Worm (Caenorhabditis elegans) whole organism, midembryonic: ENCODE results near the gene F36H9.1.

Experiments
- T22C8.4 ChIP-seq: fragments of 200-800 bp; sonication (Bioruptor generic); IDR thresholded peaks from 2 replicates; pipeline ENCODE4 v1.3.6; 2022; ENCODE audit warnings: missing genetic modification characterization, missing compliant biosample characterization
- cog-1 ChIP-seq: sonication (generic microtip); optimal IDR thresholded peaks from 2 replicates; lab custom pipeline; 2016; ENCODE audit warnings: missing genetic modification characterization, missing compliant biosample characterization
- flt-1 ChIP-seq: fragments of 200-800 bp; sonication (Bioruptor generic); IDR thresholded peaks from 2 replicates; pipeline ENCODE4 v1.3.6; 2022; ENCODE audit warnings: missing genetic modification characterization, missing compliant biosample characterization
- klf-2 ChIP-seq: fragments of 200-800 bp; sonication (Bioruptor generic); conservative IDR thresholded peaks from 2 replicates; pipeline ENCODE4 v1.3.6; 2022; ENCODE audit warnings: missing genetic modification reagents, missing genetic modification characterization, missing compliant biosample characterization
- med-1 ChIP-seq: sonication (generic microtip); optimal IDR thresholded peaks from 2 replicates; lab custom pipeline; 2017; ENCODE audit warnings: missing genetic modification characterization, mild to moderate bottlenecking, missing compliant biosample characterization, antibody characterized with exemption, missing genetic modification reagents; ENCODE audit not compliant: insufficient read depth
- ref-1 ChIP-seq: fragments of 200-800 bp; sonication (Bioruptor generic); conservative IDR thresholded peaks from 2 replicates; pipeline ENCODE4 v1.3.6; 2022; ENCODE audit warnings: missing genetic modification reagents, missing genetic modification characterization, missing compliant biosample characterization
- tab-1 ChIP-seq: fragments of 200-800 bp; sonication (Bioruptor generic); IDR thresholded peaks from 2 replicates; pipeline ENCODE4 v1.3.6; 2022; ENCODE audit warnings: missing genetic modification characterization, missing compliant biosample characterization
- ztf-23 ChIP-seq: fragments of 200-800 bp; sonication (Bioruptor generic); IDR thresholded peaks from 2 replicates; pipeline ENCODE4 v1.3.6; 2022; ENCODE audit warnings: missing genetic modification reagents, missing genetic modification characterization, missing compliant biosample characterization
- ztf-29 ChIP-seq: fragments of 200-800 bp; sonication (Bioruptor generic); IDR thresholded peaks from 2 replicates; pipeline ENCODE4 v1.3.6; 2022; ENCODE audit warnings: missing genetic modification reagents, missing genetic modification characterization, missing compliant biosample characterization

The F36H9.1 gene

ce11 chrV:1771727-1772126 is 22.6 kb upstream of the F36H9.1 start, which contains the start of gene dhs-13:
Gene dhs-13, minus strand, starts transcription at chrV:1771734.
- TF ChIP-seq cog-1 (tag; lab: Kevin White, UChicago): no peak
- no peak for TF ChIP-seq ztf-23 (GFP tag; lab: Robert Waterston, UW)
- no peak for TF ChIP-seq klf-2 (GFP tag; lab: Robert Waterston, UW)
- TF ChIP-seq T22C8.4 (GFP tag; lab: Robert Waterston, UW): no peak
- no peak for TF ChIP-seq ref-1 (GFP tag; lab: Robert Waterston, UW)
- no peak for TF ChIP-seq ztf-29 (GFP tag; lab: Robert Waterston, UW)

ce11 chrV:1773120-1773519 is 21.2 kb upstream of the F36H9.1 start:
- TF ChIP-seq ztf-29 (GFP tag; lab: Robert Waterston, UW) (no peak), ref-1 (GFP tag; lab: Robert Waterston, UW) (no peak), flt-1 (GFP tag; lab: Robert Waterston, UW) (no peak), klf-2 (GFP tag; lab: Robert Waterston, UW) (no peak), cog-1 (tag; lab: Kevin White, UChicago) (no peak), ztf-23 (GFP tag; lab: Robert Waterston, UW) (no peak), T22C8.4 (GFP tag; lab: Robert Waterston, UW) (no peak), tab-1 (no peak), med-1 (no peak)

ce11 chrV:1774874-1775589 is 19.3 kb upstream of the F36H9.1 start, which contains the start of gene F36H9.7:
Gene F36H9.7, minus strand, starts transcription at chrV:1774924.
- TF ChIP-seq med-1 (no peak), cog-1 (tag; lab: Kevin White, UChicago) (no peak), ztf-23 (GFP tag; lab: Robert Waterston, UW) (no peak), ref-1 (GFP tag; lab: Robert Waterston, UW) (no peak), flt-1 (GFP tag; lab: Robert Waterston, UW) (no peak), klf-2 (GFP tag; lab: Robert Waterston, UW) (no peak), ztf-29 (GFP tag; lab: Robert Waterston, UW) (no peak), tab-1 (no peak), T22C8.4 (GFP tag; lab: Robert Waterston, UW) (no peak)

- TF ChIP-seq tab-1 (no peak), flt-1 (GFP tag; lab: Robert Waterston, UW) (no peak)
Measured at ce11 chrV:1779136-1779535, 15.2 kb upstream of the F36H9.1 start, which contains the start of gene F36H9.4. Gene F36H9.4, minus strand, starts transcription at chrV:1779236.

ce11 chrV:1779994-1780393 is 14.3 kb upstream of the F36H9.1 start:
- no peak for TF ChIP-seq tab-1
- no peak for TF ChIP-seq klf-2 (GFP tag; lab: Robert Waterston, UW)
- TF ChIP-seq T22C8.4 (GFP tag; lab: Robert Waterston, UW): no peak
- TF ChIP-seq ztf-23 (GFP tag; lab: Robert Waterston, UW): no peak
- TF ChIP-seq flt-1 (GFP tag; lab: Robert Waterston, UW): no peak

- no peak for TF ChIP-seq T22C8.4 (GFP tag; lab: Robert Waterston, UW)
- TF ChIP-seq ref-1 (GFP tag; lab: Robert Waterston, UW): no peak
- no peak for TF ChIP-seq med-1
- TF ChIP-seq ztf-23 (GFP tag; lab: Robert Waterston, UW): no peak
- no peak for TF ChIP-seq ztf-29 (GFP tag; lab: Robert Waterston, UW)
- no peak for TF ChIP-seq cog-1 (tag; lab: Kevin White, UChicago)
- no peak for TF ChIP-seq flt-1 (GFP tag; lab: Robert Waterston, UW)
- no peak for TF ChIP-seq tab-1
- TF ChIP-seq klf-2 (GFP tag; lab: Robert Waterston, UW): no peak
Measured at ce11 chrV:1781922-1782321, 12.4 kb upstream of the F36H9.1 start, which contains the start of gene F36H9.5. Gene F36H9.5, minus strand, starts transcription at chrV:1782022.

ce11 chrV:1788157-1788556 is 6.2 kb upstream of the F36H9.1 start, which contains the start of gene F36H9.2:
Gene F36H9.2, plus strand, starts transcription at chrV:1788457.
- TF ChIP-seq flt-1 (GFP tag; lab: Robert Waterston, UW): no peak
- no peak for TF ChIP-seq ztf-29 (GFP tag; lab: Robert Waterston, UW)
- TF ChIP-seq ref-1 (GFP tag; lab: Robert Waterston, UW): no peak
- TF ChIP-seq T22C8.4 (GFP tag; lab: Robert Waterston, UW): no peak
- no peak for TF ChIP-seq med-1
- TF ChIP-seq cog-1 (tag; lab: Kevin White, UChicago): no peak
- no peak for TF ChIP-seq ztf-23 (GFP tag; lab: Robert Waterston, UW)
- TF ChIP-seq tab-1: no peak
- no peak for TF ChIP-seq klf-2 (GFP tag; lab: Robert Waterston, UW)

ce11 chrV:1789495-1789894 is 4.8 kb upstream of the F36H9.1 start:
- TF ChIP-seq cog-1 (tag; lab: Kevin White, UChicago) (no peak), T22C8.4 (GFP tag; lab: Robert Waterston, UW) (no peak), med-1 (no peak), tab-1 (no peak), klf-2 (GFP tag; lab: Robert Waterston, UW) (no peak), ztf-23 (GFP tag; lab: Robert Waterston, UW) (no peak)

ce11 chrV:1797900-1798299 is 3.6 kb downstream of the F36H9.1 start, which contains the start of gene F36H9.10:
Gene F36H9.10, plus strand, starts transcription at chrV:1798200.
- TF ChIP-seq tab-1 (no peak), med-1 (no peak), cog-1 (tag; lab: Kevin White, UChicago) (no peak), flt-1 (GFP tag; lab: Robert Waterston, UW) (no peak), ztf-29 (GFP tag; lab: Robert Waterston, UW) (no peak), ztf-23 (GFP tag; lab: Robert Waterston, UW) (no peak), klf-2 (GFP tag; lab: Robert Waterston, UW) (no peak), ref-1 (GFP tag; lab: Robert Waterston, UW) (no peak), T22C8.4 (GFP tag; lab: Robert Waterston, UW) (no peak)
